Worm (Caenorhabditis elegans) whole organism, L1 larva: ENCODE measurements around the gene srh-276.

Source experiments
- F16B12.6 ChIP-seq: fragments of 150-350 bp; optimal IDR thresholded peaks from 2 replicates; lab custom pipeline; 2014; ENCODE audit warnings: missing biosample characterization, missing genetic modification characterization
- hlh-17 ChIP-seq: fragments of 200-800 bp; sonication (Bioruptor generic); optimal IDR thresholded peaks from 2 replicates; lab custom pipeline; 2018; ENCODE audit warnings: missing genetic modification characterization, mild to moderate bottlenecking, missing compliant biosample characterization, moderate library complexity, borderline replicate concordance
- snpc-4 ChIP-seq: fragments of 150-350 bp; optimal IDR thresholded peaks from 2 replicates; lab custom pipeline; 2014; ENCODE audit warnings: missing biosample characterization, missing genetic modification characterization

ce11 chrV:15529069-15529468 is at the start of gene srh-276:
- TF ChIP-seq F16B12.6 (tag; lab: Kevin White, UChicago) (no peak), snpc-4 (tag; lab: Kevin White, UChicago) (no peak), hlh-17 (GFP tag; lab: Kevin White, UChicago) (no peak)
